Fruit fly (Drosophila melanogaster) whole organism, adult: ENCODE results near the gene Hexo2.

Source experiments
- CG11617 ChIP-seq: fragments of 200-800 bp; sonication (Bioruptor generic); optimal IDR thresholded peaks from 2 replicates; lab custom pipeline; 2017; ENCODE audit warnings: mild to moderate bottlenecking, missing biosample characterization, missing genetic modification reagents, missing genetic modification characterization
- CG12768 ChIP-seq: fragments of 200-800 bp; sonication (Bioruptor generic); optimal IDR thresholded peaks from 2 replicates; lab custom pipeline; 2017; ENCODE audit warnings: missing biosample characterization, missing genetic modification characterization, mild to moderate bottlenecking, moderate library complexity, missing genetic modification reagents
- CG14711 ChIP-seq: fragments of 200-800 bp; sonication (Bioruptor generic); optimal IDR thresholded peaks from 2 replicates; lab custom pipeline; 2018; ENCODE audit warnings: missing biosample characterization, mild to moderate bottlenecking, missing genetic modification characterization, moderate library complexity
- CG1620 ChIP-seq: fragments of 200-800 bp; sonication (Bioruptor generic); optimal IDR thresholded peaks from 2 replicates; lab custom pipeline; 2016; ENCODE audit warnings: missing biosample characterization, missing genetic modification characterization
- CG33017 ChIP-seq: fragments of 200-800 bp; sonication (Bioruptor generic); optimal IDR thresholded peaks from 2 replicates; lab custom pipeline; 2018; ENCODE audit warnings: missing biosample characterization, mild to moderate bottlenecking, missing genetic modification characterization, moderate library complexity
- CG5204 ChIP-seq: fragments of 200-800 bp; sonication (Bioruptor generic); optimal IDR thresholded peaks from 2 replicates; lab custom pipeline; 2016; ENCODE audit warnings: missing biosample characterization, missing genetic modification characterization
- CG7045 ChIP-seq: fragments of 200-800 bp; sonication (Bioruptor generic); optimal IDR thresholded peaks from 2 replicates; lab custom pipeline; 2017; ENCODE audit warnings: missing biosample characterization, mild to moderate bottlenecking, missing genetic modification characterization
- CG7101 ChIP-seq: fragments of 200-800 bp; sonication (Bioruptor generic); optimal IDR thresholded peaks from 2 replicates; lab custom pipeline; 2018; ENCODE audit warnings: missing biosample characterization, mild to moderate bottlenecking, missing genetic modification characterization, moderate library complexity
- Clk ChIP-seq: fragments of 200-800 bp; sonication (Bioruptor generic); optimal IDR thresholded peaks from 2 replicates; lab custom pipeline; 2017; ENCODE audit warnings: missing biosample characterization, missing genetic modification characterization
- Crg-1 ChIP-seq: fragments of 200-800 bp; sonication (Bioruptor generic); optimal IDR thresholded peaks from 2 replicates; lab custom pipeline; 2016; ENCODE audit warnings: missing biosample characterization, missing genetic modification characterization
- Hr96 ChIP-seq: fragments of 200-800 bp; sonication (Bioruptor generic); optimal IDR thresholded peaks from 2 replicates; lab custom pipeline; 2016; ENCODE audit warnings: missing biosample characterization, missing genetic modification characterization
- Mnt ChIP-seq: fragments of 200-800 bp; sonication (Bioruptor generic); optimal IDR thresholded peaks from 2 replicates; lab custom pipeline; 2016; ENCODE audit warnings: missing biosample characterization, mild to moderate bottlenecking, missing genetic modification characterization
- bab1 ChIP-seq: fragments of 200-800 bp; sonication (Bioruptor generic); optimal IDR thresholded peaks from 3 replicates; lab custom pipeline; 2019; ENCODE audit warnings: missing biosample characterization, mild to moderate bottlenecking, missing genetic modification characterization, moderate library complexity
- cic ChIP-seq: fragments of 200-800 bp; sonication (Bioruptor generic); optimal IDR thresholded peaks from 2 replicates; lab custom pipeline; 2017; ENCODE audit warnings: missing biosample characterization, mild to moderate bottlenecking, missing genetic modification characterization, moderate library complexity
- cnc ChIP-seq, 2 experiments: fragments of >200 bp; optimal IDR thresholded peaks; 2 replicates each; lab custom pipeline; 2017
- kay ChIP-seq: fragments of 200-800 bp; sonication (Bioruptor generic); peaks from one replicate; lab custom pipeline; 2016; ENCODE audit warnings: missing biosample characterization, missing genetic modification characterization, borderline replicate concordance
- ovo ChIP-seq: fragments of 200-800 bp; sonication (Bioruptor generic); optimal IDR thresholded peaks from 2 replicates; lab custom pipeline; 2016; ENCODE audit warnings: missing biosample characterization, missing genetic modification characterization
- pad ChIP-seq: fragments of 200-800 bp; sonication (Bioruptor generic); optimal IDR thresholded peaks from 3 replicates; lab custom pipeline; 2017; ENCODE audit warnings: missing biosample characterization, missing genetic modification characterization, mild to moderate bottlenecking, moderate library complexity, missing genetic modification reagents
- tj ChIP-seq: fragments of 200-800 bp; sonication (Bioruptor generic); optimal IDR thresholded peaks from 3 replicates; lab custom pipeline; 2017; ENCODE audit warnings: missing biosample characterization, mild to moderate bottlenecking, missing genetic modification characterization, moderate library complexity
- toe ChIP-seq: fragments of 200-800 bp; sonication (Bioruptor generic); optimal IDR thresholded peaks from 2 replicates; lab custom pipeline; 2016; ENCODE audit warnings: missing biosample characterization, missing genetic modification characterization

Gene Hexo2

dm6 chrX:8743456-8743965 lies 34.1 kb downstream of the Hexo2 start:
- TF ChIP-seq CG12768: no peak
- TF ChIP-seq CG5204: no peak
- TF ChIP-seq CG33017 (tag; lab: Kevin White, UChicago): no peak
- no peak for TF ChIP-seq Hr96
- TF ChIP-seq CG14711 (tag; lab: Kevin White, UChicago): no peak
- TF ChIP-seq pad: no peak
- TF ChIP-seq toe: no peak
- no peak for TF ChIP-seq kay (GFP tag; lab: Kevin White, UChicago)
- TF ChIP-seq Crg-1 (GFP tag; lab: Kevin White, UChicago): no peak
- TF ChIP-seq Clk (GFP tag; lab: Kevin White, UChicago): no peak
- no peak for TF ChIP-seq Mnt
- no peak for TF ChIP-seq ovo (GFP tag; lab: Kevin White, UChicago)
- TF ChIP-seq cnc (optimal IDR thresholded peaks at IDR 0.05; lab: Kevin White, UChicago): no peak
- TF ChIP-seq tj (GFP tag; lab: Kevin White, UChicago): no peak
- TF ChIP-seq bab1: no peak
- TF ChIP-seq cic (GFP tag; lab: Kevin White, UChicago): no peak
- TF ChIP-seq CG11617 (GFP tag; lab: Kevin White, UChicago): no peak

dm6 chrX:8746933-8747332 lies 37.5 kb downstream of the Hexo2 start:
- TF ChIP-seq CG11617 (GFP tag; lab: Kevin White, UChicago) (no peak), CG33017 (tag; lab: Kevin White, UChicago) (no peak), CG14711 (tag; lab: Kevin White, UChicago) (no peak), Hr96 (no peak), Mnt (no peak), pad (no peak), CG7101 (no peak), CG5204 (no peak), CG7045 (GFP tag; lab: Kevin White, UChicago) (no peak), cnc (optimal IDR thresholded peaks at IDR 0.05; lab: Kevin White, UChicago) (no peak), Clk (GFP tag; lab: Kevin White, UChicago) (no peak), Crg-1 (GFP tag; lab: Kevin White, UChicago) (no peak), tj (GFP tag; lab: Kevin White, UChicago) (no peak), toe (no peak), kay (GFP tag; lab: Kevin White, UChicago) (no peak), CG12768 (no peak), ovo (GFP tag; lab: Kevin White, UChicago) (no peak)

- TF ChIP-seq Clk (GFP tag; lab: Kevin White, UChicago) (no peak), toe (no peak), cnc (optimal IDR thresholded peaks at IDR 0.05; lab: Kevin White, UChicago) (no peak), CG7045 (GFP tag; lab: Kevin White, UChicago) (no peak), pad (no peak), Mnt (no peak), CG14711 (tag; lab: Kevin White, UChicago) (no peak), Crg-1 (GFP tag; lab: Kevin White, UChicago) (no peak), CG33017 (tag; lab: Kevin White, UChicago) (no peak)
Measured at dm6 chrX:8747627-8748026, 38.2 kb downstream of the Hexo2 start.

dm6 chrX:8753703-8754102 lies 44.3 kb downstream of the Hexo2 start:
- TF ChIP-seq CG7101: no peak
- no peak for TF ChIP-seq CG1620 (GFP tag; lab: Kevin White, UChicago)

- TF ChIP-seq CG14711 (tag; lab: Kevin White, UChicago) (no peak), CG33017 (tag; lab: Kevin White, UChicago) (no peak), kay (GFP tag; lab: Kevin White, UChicago) (no peak), tj (GFP tag; lab: Kevin White, UChicago) (no peak), bab1 (no peak), CG7045 (GFP tag; lab: Kevin White, UChicago) (no peak), CG11617 (GFP tag; lab: Kevin White, UChicago) (no peak), CG7101 (no peak), CG12768 (no peak), CG5204 (no peak)
Measured at dm6 chrX:8755352-8755751, 45.9 kb downstream of the Hexo2 start.

dm6 chrX:8757775-8758363 lies 48.4 kb downstream of the Hexo2 start:
- no peak for TF ChIP-seq CG7045 (GFP tag; lab: Kevin White, UChicago)
